Worm (Caenorhabditis elegans): Measurements from ENCODE around the gene nono-1.

Gene nono-1

DNA sequence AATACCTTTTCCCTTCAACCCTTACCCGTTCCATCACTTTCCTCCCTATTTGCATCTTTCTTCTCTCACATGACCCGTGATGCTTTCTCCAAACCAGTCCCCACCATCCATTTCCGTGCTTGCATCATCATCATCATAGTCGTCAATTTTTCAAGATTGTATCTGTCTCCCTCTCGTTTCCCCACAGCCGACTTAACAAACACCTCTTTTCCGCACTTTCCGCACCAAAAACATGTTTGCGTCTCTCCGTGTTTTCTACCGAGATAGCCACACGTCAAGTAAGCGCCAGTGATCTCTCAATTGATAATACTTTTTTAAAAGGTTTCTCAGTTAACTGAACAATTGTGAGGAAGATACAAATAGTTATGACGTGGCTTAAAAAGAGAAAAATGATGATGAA lies 20.0 kb downstream of the nono-1 start (continued):
- TF ChIP-seq attf-6 (GFP tag; IDR thresholded peaks at IDR 0.05) (no peak), chd-7 (tag; optimal IDR thresholded peaks at IDR 0.05) (peak; percentile 29), nfya-1 (tag; optimal IDR thresholded peaks at IDR 0.05; ENCODE audit: borderline replicate concordance, insufficient read depth) (no peak), Y56A3A.18 (GFP tag; IDR thresholded peaks at IDR 0.05) (no peak), nhr-80 (tag; optimal IDR thresholded peaks at IDR 0.05) (peak; percentile 66), ZK185.1 (tag; optimal IDR thresholded peaks at IDR 0.05; ENCODE audit: poor library complexity, severe bottlenecking) (no peak), B0035.1 (tag; optimal IDR thresholded peaks at IDR 0.05) (no peak), ceh-100 (GFP tag; IDR thresholded peaks at IDR 0.05) (no peak), rpc-1 (optimal IDR thresholded peaks at IDR 0.05) (no peak), rpc-1 (tag; optimal IDR thresholded peaks at IDR 0.05) (no peak), Y95B8A.8 (GFP tag; IDR thresholded peaks at IDR 0.05) (0 out of 2 replicates have a peak, but pooled peaks have one; percentile 24), lin-26 (GFP tag; IDR thresholded peaks at IDR 0.05) (no peak), sptf-2 (GFP tag; optimal IDR thresholded peaks at IDR 0.05) (no peak), K12H6.12 (tag; optimal IDR thresholded peaks at IDR 0.05) (peak; percentile 57), ztf-26 (tag; optimal IDR thresholded peaks at IDR 0.05) (peak; percentile 39), snpc-1.1 (tag; optimal IDR thresholded peaks at IDR 0.05; ENCODE audit: insufficient read depth) (no peak), lsy-27 (tag; optimal IDR thresholded peaks at IDR 0.05; ENCODE audit: borderline replicate concordance, insufficient read depth) (no peak), ceh-91 (GFP tag; IDR thresholded peaks at IDR 0.05) (no peak), cebp-1 (GFP tag; IDR thresholded peaks at IDR 0.05) (no peak), cebp-1 (tag; optimal IDR thresholded peaks at IDR 0.05) (peak; percentile 72), zfh-2 (GFP tag; conservative IDR thresholded peaks at IDR 0.05) (no peak), die-1 (tag; optimal IDR thresholded peaks at IDR 0.05) (peak; percentile 36), let-607 (tag; optimal IDR thresholded peaks at IDR 0.05) (peak in 1 of 2 experiments; percentile 24), Y53G8AR.9 (GFP tag; conservative IDR thresholded peaks at IDR 0.05) (no peak), cebp-2 (GFP tag; IDR thresholded peaks at IDR 0.05) (no peak), nhr-90 (tag; optimal IDR thresholded peaks at IDR 0.05) (no peak), B0261.1 (tag; optimal IDR thresholded peaks at IDR 0.05) (no peak), madf-10 (tag; optimal IDR thresholded peaks at IDR 0.05) (peak; percentile 2), him-1 (tag; optimal IDR thresholded peaks at IDR 0.05) (no peak), K11D2.4 (GFP tag; IDR thresholded peaks at IDR 0.05) (0 out of 2 replicates have a peak, but pooled peaks have one; percentile 13)

ce11 chrIII:5936992-5937391 lies 21.1 kb downstream of the nono-1 start, which contains the start of gene EGAP1.1:
Gene EGAP1.1, minus strand, starts transcription at chrIII:5937220.
- TF ChIP-seq Y95B8A.8 (GFP tag; IDR thresholded peaks at IDR 0.05), result no peak
- no peak for TF ChIP-seq gei-17 (GFP tag; optimal IDR thresholded peaks at IDR 0.05)
- TF ChIP-seq madf-10 (tag; optimal IDR thresholded peaks at IDR 0.05), result peak; percentile 17
- TF ChIP-seq F49E8.2 (tag; optimal IDR thresholded peaks at IDR 0.05; ENCODE audit: insufficient read depth), result no peak
- no peak for TF ChIP-seq ama-1 (optimal IDR thresholded peaks at IDR 0.05)
- no peak for TF ChIP-seq ama-1 (GFP tag; optimal IDR thresholded peaks at IDR 0.05)
- no peak for TF ChIP-seq ztf-26 (tag; optimal IDR thresholded peaks at IDR 0.05)
- TF ChIP-seq attf-3 (GFP tag; conservative IDR thresholded peaks at IDR 0.05), result no peak
- TF ChIP-seq madf-3 (GFP tag; IDR thresholded peaks at IDR 0.05), result no peak
- no peak for TF ChIP-seq nfya-2 (GFP tag; IDR thresholded peaks at IDR 0.05)
- TF ChIP-seq Y56A3A.18 (GFP tag; IDR thresholded peaks at IDR 0.05), result no peak
- peak; percentile 62 for TF ChIP-seq cebp-1 (GFP tag; IDR thresholded peaks at IDR 0.05)
- peak; percentile 88 for TF ChIP-seq cebp-1 (tag; optimal IDR thresholded peaks at IDR 0.05)
